Worm (Caenorhabditis elegans) whole organism, late embryonic: ENCODE data around the gene cec-2.
"Not testable (repeated sequence)": the region's sequence is repeated elsewhere in the genome, so short reads cannot be mapped to it uniquely, and the experiment has no call there.

ENCODE experiments used
- K09A11.1 ChIP-seq: sonication (generic microtip); optimal IDR thresholded peaks from 2 replicates; lab custom pipeline; 2017; ENCODE audit warnings: antibody characterized with exemption, mild to moderate bottlenecking, missing genetic modification characterization, missing compliant biosample characterization; ENCODE audit not compliant: insufficient read depth
- T23F11.4 ChIP-seq: fragments of 200-800 bp; sonication (Bioruptor generic); optimal IDR thresholded peaks from 2 replicates; lab custom pipeline; 2018; ENCODE audit warnings: mild to moderate bottlenecking, missing genetic modification characterization, missing compliant biosample characterization
- dve-1 ChIP-seq: sonication (generic microtip); optimal IDR thresholded peaks from 2 replicates; lab custom pipeline; 2017; ENCODE audit warnings: antibody characterized with exemption, mild to moderate bottlenecking, missing genetic modification characterization, missing compliant biosample characterization
- elt-4 ChIP-seq: sonication (generic microtip); optimal IDR thresholded peaks from 2 replicates; lab custom pipeline; 2016; ENCODE audit warnings: missing genetic modification characterization, missing compliant biosample characterization
- fkh-10 ChIP-seq: fragments of 150-350 bp; optimal IDR thresholded peaks from 2 replicates; lab custom pipeline; 2014; ENCODE audit warnings: missing biosample characterization, missing genetic modification reagents, missing genetic modification characterization
- lim-6 ChIP-seq: sonication (generic microtip); optimal IDR thresholded peaks from 2 replicates; lab custom pipeline; 2016; ENCODE audit warnings: missing genetic modification characterization, missing compliant biosample characterization
- npax-4 ChIP-seq: sonication (generic microtip); optimal IDR thresholded peaks from 2 replicates; lab custom pipeline; 2016; ENCODE audit warnings: missing genetic modification characterization, missing compliant biosample characterization
- odd-2 ChIP-seq: sonication (generic microtip); optimal IDR thresholded peaks from 2 replicates; lab custom pipeline; 2017; ENCODE audit warnings: antibody characterized with exemption, mild to moderate bottlenecking, missing genetic modification characterization, missing compliant biosample characterization
- pag-3 ChIP-seq: sonication (generic microtip); optimal IDR thresholded peaks from 2 replicates; lab custom pipeline; 2016; ENCODE audit warnings: missing compliant biosample characterization, missing genetic modification characterization, borderline replicate concordance
- pha-4 ChIP-seq: fragments of 150-350 bp; optimal IDR thresholded peaks from 2 replicates; lab custom pipeline; 2018; ENCODE audit warnings: missing biosample characterization, missing genetic modification reagents, missing genetic modification characterization
- tbx-2 ChIP-seq: sonication (generic microtip); optimal IDR thresholded peaks from 2 replicates; lab custom pipeline; 2016; ENCODE audit warnings: missing genetic modification characterization, missing compliant biosample characterization
- unc-86 ChIP-seq: sonication (generic microtip); optimal IDR thresholded peaks from 2 replicates; lab custom pipeline; 2016; ENCODE audit warnings: missing genetic modification characterization, missing compliant biosample characterization

DNA sequence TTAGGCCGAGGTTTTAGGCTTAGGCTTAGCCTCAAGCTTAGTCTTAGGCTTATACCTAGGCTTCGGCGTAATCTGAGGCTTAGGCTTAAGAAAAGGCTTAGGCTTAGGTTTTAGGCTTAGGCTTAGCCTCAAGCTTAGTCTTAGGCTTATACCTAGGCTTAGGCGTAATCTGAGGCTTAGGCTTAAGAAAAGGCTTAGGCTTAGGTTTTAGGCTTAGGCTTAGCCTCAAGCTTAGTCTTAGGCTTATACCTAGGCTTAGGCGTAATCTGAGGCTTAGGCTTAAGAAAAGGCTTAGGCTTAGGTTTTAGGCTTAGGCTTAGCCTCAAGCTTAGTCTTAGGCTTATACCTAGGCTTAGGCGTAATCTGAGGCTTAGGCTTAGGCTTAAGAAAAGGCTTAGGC is 46.8 kb downstream of the cec-2 start:
- not testable (repeated sequence) for TF ChIP-seq unc-86; npax-4 (tag; lab: Kevin White, UChicago); lim-6; pha-4 (tag; lab: Kevin White, UChicago); odd-2 (tag; lab: Kevin White, UChicago); tbx-2 (tag; lab: Kevin White, UChicago); T23F11.4; K09A11.1; pag-3 (tag; lab: Kevin White, UChicago); elt-4; fkh-10 (GFP tag; lab: Kevin White, UChicago)
- peak; percentile 57 for TF ChIP-seq dve-1 (tag; lab: Kevin White, UChicago)
